Worm (Caenorhabditis elegans): ENCODE data around the gene F54D10.4.
"Not testable (repeated sequence)": the region's sequence is repeated elsewhere in the genome, so short reads cannot be mapped to it uniquely, and the experiment has no call there.

F54D10.4 gene

ce11 chrII:3829623-3830022 lies 22.8 kb upstream of the F54D10.4 start:
- TF ChIP-seq sdc-2 (tag; optimal IDR thresholded peaks at IDR 0.05): no peak
- no peak for TF ChIP-seq pqm-1 (tag; optimal IDR thresholded peaks at IDR 0.05)
- no peak for TF ChIP-seq ceh-48 (tag; optimal IDR thresholded peaks at IDR 0.05)

ce11 chrII:3827801-3828200 lies 20.9 kb upstream of the F54D10.4 start, which contains the start of gene F54D10.8:
Gene F54D10.8 (minus strand): TSS chrII:3827901.
- TF ChIP-seq pqm-1 (tag; optimal IDR thresholded peaks at IDR 0.05) (no peak), hlh-15 (tag; optimal IDR thresholded peaks at IDR 0.05) (no peak), fkh-6 (tag; optimal IDR thresholded peaks at IDR 0.05) (no peak), dve-1 (tag; optimal IDR thresholded peaks at IDR 0.05) (no peak)

DNA sequence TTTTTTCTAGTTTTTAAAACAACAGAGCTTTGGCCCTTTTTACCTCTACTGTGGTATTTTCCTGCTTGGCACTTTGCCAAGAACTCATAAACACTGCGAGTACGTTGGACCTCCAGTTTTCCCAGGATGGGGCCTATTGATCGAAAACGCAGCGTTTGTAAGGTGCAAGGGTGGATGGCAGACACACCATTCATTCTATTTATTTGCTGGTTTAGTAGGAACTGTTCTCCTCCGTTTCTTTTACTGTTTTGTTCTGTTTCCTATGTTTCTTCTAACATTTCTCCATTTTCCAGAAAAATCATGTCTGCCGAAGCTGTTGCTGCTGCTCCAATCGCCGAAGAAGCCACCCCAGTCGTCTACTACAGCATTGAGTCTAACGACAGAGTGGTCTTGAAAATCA lies 17.0 kb upstream of the F54D10.4 start, which contains the start of gene skr-15:
skr-15 (plus strand) TSS at position 301 of the 400 bp plus-strand sequence.
- TF ChIP-seq elt-4 (tag; optimal IDR thresholded peaks at IDR 0.05) (no peak), pag-3 (tag; optimal IDR thresholded peaks at IDR 0.05; ENCODE audit: borderline replicate concordance) (no peak), ttx-3 (tag; optimal IDR thresholded peaks at IDR 0.05) (no peak), ceh-14 (tag; optimal IDR thresholded peaks at IDR 0.05) (no peak), C38D4.7 (GFP tag; optimal IDR thresholded peaks at IDR 0.05) (no peak), pha-2 (tag; optimal IDR thresholded peaks at IDR 0.05) (no peak), ahr-1 (tag; optimal IDR thresholded peaks at IDR 0.05) (no peak)

DNA sequence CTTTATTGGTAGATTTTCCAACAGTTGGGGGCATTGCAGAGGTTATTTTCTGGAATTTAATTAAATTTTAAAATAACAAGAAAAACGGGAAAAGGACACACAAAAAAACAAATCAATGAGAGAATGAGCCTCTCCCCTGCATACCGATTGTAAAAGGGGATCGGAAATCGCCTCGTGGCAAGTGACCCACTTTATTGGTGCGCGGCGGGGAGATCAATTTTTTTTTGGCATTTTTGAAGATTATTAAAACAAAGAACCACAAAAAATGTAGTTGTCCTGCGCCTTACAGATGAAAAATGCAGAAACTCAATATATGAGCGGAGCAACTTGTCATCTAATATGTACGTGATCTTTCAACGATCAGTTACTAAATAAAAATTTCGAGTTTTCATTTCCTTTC lies 14.4 kb upstream of the F54D10.4 start, which contains the start of gene F54D10.7:
F54D10.7 (minus strand) TSS at position 49 of the 400 bp plus-strand sequence.
- TF ChIP-seq gmeb-2 (tag; optimal IDR thresholded peaks at IDR 0.05) (no peak), ahr-1 (tag; optimal IDR thresholded peaks at IDR 0.05) (no peak), ceh-2 (tag; optimal IDR thresholded peaks at IDR 0.05) (no peak), ceh-24 (tag; optimal IDR thresholded peaks at IDR 0.05) (no peak), ets-4 (tag; optimal IDR thresholded peaks at IDR 0.05) (no peak), sdc-2 (tag; optimal IDR thresholded peaks at IDR 0.05) (no peak), lim-6 (tag; optimal IDR thresholded peaks at IDR 0.05) (no peak), nfya-1 (tag; optimal IDR thresholded peaks at IDR 0.05) (no peak), pat-9 (tag; optimal IDR thresholded peaks at IDR 0.05) (no peak), fkh-6 (tag; optimal IDR thresholded peaks at IDR 0.05) (no peak), dve-1 (tag; optimal IDR thresholded peaks at IDR 0.05) (no peak), elt-4 (tag; optimal IDR thresholded peaks at IDR 0.05) (no peak), odd-2 (tag; optimal IDR thresholded peaks at IDR 0.05) (no peak), madf-2 (tag; optimal IDR thresholded peaks at IDR 0.05) (no peak), pag-3 (tag; optimal IDR thresholded peaks at IDR 0.05; ENCODE audit: borderline replicate concordance) (no peak), ceh-6 (GFP tag; optimal IDR thresholded peaks at IDR 0.05) (no peak), npax-4 (tag; optimal IDR thresholded peaks at IDR 0.05) (no peak), syd-9 (tag; optimal IDR thresholded peaks at IDR 0.05) (no peak), sox-2 (GFP tag; IDR thresholded peaks at IDR 0.05) (no peak)

ce11 chrII:3816251-3816849 lies 9.5 kb upstream of the F54D10.4 start, which contains the start of gene fbxa-24:
Gene fbxa-24 (plus strand): TSS chrII:3816526.
- TF ChIP-seq fkh-10 (GFP tag; optimal IDR thresholded peaks at IDR 0.05); fax-1 (tag; optimal IDR thresholded peaks at IDR 0.05); ref-2 (tag; optimal IDR thresholded peaks at IDR 0.05): not testable (repeated sequence)

ce11 chrII:3815445-3816208 lies 8.8 kb upstream of the F54D10.4 start:
- no peak for TF ChIP-seq rnt-1 (tag; optimal IDR thresholded peaks at IDR 0.05)
- no peak for TF ChIP-seq che-1 (tag; optimal IDR thresholded peaks at IDR 0.05)
- TF ChIP-seq hlh-6 (tag; optimal IDR thresholded peaks at IDR 0.05): no peak
- TF ChIP-seq elt-2 (tag; optimal IDR thresholded peaks at IDR 0.05): peak; percentile 33
- TF ChIP-seq fkh-6 (tag; optimal IDR thresholded peaks at IDR 0.05): no peak

Data from whole organism, late embryonic.